Worm (Caenorhabditis elegans) whole organism, L2 larva: ENCODE measurements around the gene cnc-8.

Source experiments
- ceh-82 ChIP-seq: fragments of 150-350 bp; optimal IDR thresholded peaks from 2 replicates; lab custom pipeline; 2014; ENCODE audit warnings: missing biosample characterization, missing genetic modification characterization
- egl-27 ChIP-seq: sonication (generic microtip); optimal IDR thresholded peaks from 3 replicates; lab custom pipeline; 2017; ENCODE audit warnings: missing biosample characterization, missing genetic modification reagents, missing genetic modification characterization
- lin-13 ChIP-seq: fragments of 150-350 bp; optimal IDR thresholded peaks from 2 replicates; lab custom pipeline; 2014; ENCODE audit warnings: missing biosample characterization, missing genetic modification reagents, missing genetic modification characterization
- nhr-12 ChIP-seq: fragments of 150-350 bp; optimal IDR thresholded peaks from 2 replicates; lab custom pipeline; 2014; ENCODE audit warnings: missing biosample characterization, missing genetic modification characterization
- nhr-237 ChIP-seq: fragments of 150-350 bp; optimal IDR thresholded peaks from 2 replicates; lab custom pipeline; 2014; ENCODE audit warnings: missing biosample characterization, missing genetic modification characterization
- nhr-25 ChIP-seq: fragments of 150-350 bp; sonication (generic microtip); optimal IDR thresholded peaks from 3 replicates; lab custom pipeline; 2014; ENCODE audit warnings: missing biosample characterization, missing genetic modification characterization
- nhr-77 ChIP-seq: fragments of 150-350 bp; optimal IDR thresholded peaks from 2 replicates; lab custom pipeline; 2014; ENCODE audit warnings: missing biosample characterization, missing genetic modification characterization
- snpc-4 ChIP-seq: fragments of 150-350 bp; optimal IDR thresholded peaks from 2 replicates; lab custom pipeline; 2014; ENCODE audit warnings: missing biosample characterization, missing genetic modification characterization

DNA sequence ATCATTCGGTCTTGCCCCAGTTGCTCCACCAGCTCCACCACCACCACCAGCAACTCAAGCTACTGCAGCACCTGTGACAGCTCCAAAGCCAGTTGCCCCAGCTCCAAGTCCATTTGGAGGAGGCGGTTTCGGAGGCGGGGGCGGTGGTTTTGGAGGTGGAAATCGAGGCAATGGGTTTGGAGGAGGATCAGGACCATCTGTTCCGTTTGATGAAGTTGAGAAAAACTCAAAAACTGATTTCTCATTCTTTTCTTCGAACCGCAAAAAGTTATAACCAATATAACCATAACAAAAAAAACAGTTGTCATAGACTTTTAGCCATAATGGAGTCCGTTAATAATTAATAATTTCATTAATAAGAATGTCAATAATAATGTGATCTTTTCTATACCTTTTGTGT is 15.0 kb downstream of the cnc-8 start:
- no peak for TF ChIP-seq nhr-237 (tag; lab: Kevin White, UChicago)
- no peak for TF ChIP-seq lin-13 (GFP tag; lab: Kevin White, UChicago)
- no peak for TF ChIP-seq nhr-25 (tag; lab: Kevin White, UChicago)
- TF ChIP-seq nhr-12 (tag; lab: Kevin White, UChicago), result no peak
- TF ChIP-seq snpc-4, result no peak
- TF ChIP-seq ceh-82 (tag; lab: Kevin White, UChicago), result no peak
- no peak for TF ChIP-seq nhr-77 (tag; lab: Kevin White, UChicago)
- no peak for TF ChIP-seq egl-27
